Worm (Caenorhabditis elegans): Measurements from ENCODE around the gene F20D6.15.

ce11 chrV:8169150-8169549 lies 19.1 kb downstream of the F20D6.15 start:
- TF ChIP-seq F13H6.1 (tag; optimal IDR thresholded peaks at IDR 0.05) (no peak), nfya-1 (tag; optimal IDR thresholded peaks at IDR 0.05) (no peak), fkh-10 (GFP tag; optimal IDR thresholded peaks at IDR 0.05) (no peak), ceh-6 (GFP tag; optimal IDR thresholded peaks at IDR 0.05) (no peak), ttx-3 (tag; optimal IDR thresholded peaks at IDR 0.05) (no peak), ztf-16 (tag; optimal IDR thresholded peaks at IDR 0.05) (no peak)
